Worm (Caenorhabditis elegans): ENCODE data around the gene dylt-2.

Gene dylt-2

DNA sequence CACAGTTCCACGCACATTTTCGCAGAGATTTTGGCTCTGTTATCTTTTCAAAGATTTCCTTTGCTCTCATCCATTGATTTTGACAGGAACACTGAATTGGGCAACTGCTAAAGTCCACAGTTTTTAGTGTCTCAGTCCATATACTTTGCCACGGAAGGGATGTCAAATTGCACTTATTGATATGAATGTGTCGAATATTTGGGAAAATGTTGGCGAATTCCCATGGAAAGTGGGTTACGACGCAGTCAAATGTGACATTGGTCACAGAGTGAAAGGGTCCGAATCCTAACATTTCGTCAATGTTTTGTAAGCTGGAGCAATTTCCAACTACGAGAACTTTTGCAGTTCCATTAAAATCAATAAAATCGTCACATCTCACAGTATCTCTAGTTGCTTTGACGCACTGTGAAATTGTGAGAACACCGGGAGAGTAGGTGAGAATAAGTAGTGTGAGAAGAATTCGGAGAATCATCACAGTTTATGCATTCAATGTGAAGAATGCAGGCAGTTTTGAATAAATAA lies 10.6 kb upstream of the dylt-2 start, which contains the start of gene trk-1:
trk-1 (minus strand) TSS at position 472 of the 522 bp plus-strand sequence.
- TF ChIP-seq ceh-16 (tag; optimal IDR thresholded peaks at IDR 0.05) (no peak), ama-1 (optimal IDR thresholded peaks at IDR 0.05) (no peak), unc-55 (GFP tag; optimal IDR thresholded peaks at IDR 0.05) (no peak), nhr-21 (tag; optimal IDR thresholded peaks at IDR 0.05) (no peak), ztf-4 (tag; optimal IDR thresholded peaks at IDR 0.05) (no peak), lin-39 (tag; optimal IDR thresholded peaks at IDR 0.05) (no peak), unc-39 (tag; optimal IDR thresholded peaks at IDR 0.05) (no peak)

DNA sequence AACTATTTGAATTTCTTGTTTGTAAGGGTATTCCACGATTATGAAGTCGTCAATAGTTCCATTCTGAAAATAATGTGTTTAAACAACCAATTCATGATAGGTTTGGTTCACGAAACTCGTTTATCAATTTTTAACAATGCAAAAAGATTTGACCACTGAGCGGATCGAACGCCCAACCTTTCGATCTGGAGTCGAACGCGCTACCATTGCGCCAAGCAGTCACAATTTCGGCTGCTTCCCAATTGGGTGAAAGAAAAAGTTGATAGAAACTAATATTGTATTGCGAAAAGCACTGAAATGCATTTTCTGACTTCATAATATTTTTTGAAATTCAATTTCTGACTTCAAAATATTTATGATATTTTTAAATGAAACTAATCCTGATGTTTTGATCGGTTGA lies 5.1 kb upstream of the dylt-2 start:
- TF ChIP-seq blmp-1 (tag; optimal IDR thresholded peaks at IDR 0.05; ENCODE audit: insufficient read depth) (no peak), crh-2 (tag; optimal IDR thresholded peaks at IDR 0.05) (no peak), elt-3 (tag; optimal IDR thresholded peaks at IDR 0.05) (no peak), nhr-129 (tag; optimal IDR thresholded peaks at IDR 0.05) (no peak), mab-5 (tag; optimal IDR thresholded peaks at IDR 0.05) (no peak), F13H6.1 (tag; optimal IDR thresholded peaks at IDR 0.05) (no peak), egl-27 (tag; optimal IDR thresholded peaks at IDR 0.05) (no peak), Y55F3AM.14 (GFP tag; optimal IDR thresholded peaks at IDR 0.05) (no peak)

DNA sequence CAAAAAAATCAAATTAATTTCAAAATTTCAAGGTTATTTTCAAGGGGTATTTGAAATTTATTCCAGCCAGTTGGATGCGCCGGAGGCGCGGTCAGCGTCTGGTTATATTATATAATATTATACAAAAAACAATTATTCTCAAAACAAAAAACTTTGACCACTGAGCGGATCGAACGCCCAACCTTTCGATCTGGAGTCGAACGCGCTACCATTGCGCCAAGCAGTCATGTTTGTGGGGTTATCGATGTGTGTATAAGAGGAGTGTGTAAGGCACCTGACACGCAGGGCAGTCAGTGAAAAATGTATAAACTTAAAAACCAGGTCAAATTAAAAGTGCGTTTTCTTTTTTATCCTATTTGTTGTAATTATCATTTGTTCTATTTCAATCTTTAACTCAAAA lies 4.1 kb upstream of the dylt-2 start:
- TF ChIP-seq ceh-82 (tag; optimal IDR thresholded peaks at IDR 0.05) (no peak), gmeb-1 (tag; optimal IDR thresholded peaks at IDR 0.05) (peak; percentile 23), sma-9 (GFP tag; optimal IDR thresholded peaks at IDR 0.05) (peak; percentile 22), sma-9 (tag; optimal IDR thresholded peaks at IDR 0.05) (no peak)

DNA sequence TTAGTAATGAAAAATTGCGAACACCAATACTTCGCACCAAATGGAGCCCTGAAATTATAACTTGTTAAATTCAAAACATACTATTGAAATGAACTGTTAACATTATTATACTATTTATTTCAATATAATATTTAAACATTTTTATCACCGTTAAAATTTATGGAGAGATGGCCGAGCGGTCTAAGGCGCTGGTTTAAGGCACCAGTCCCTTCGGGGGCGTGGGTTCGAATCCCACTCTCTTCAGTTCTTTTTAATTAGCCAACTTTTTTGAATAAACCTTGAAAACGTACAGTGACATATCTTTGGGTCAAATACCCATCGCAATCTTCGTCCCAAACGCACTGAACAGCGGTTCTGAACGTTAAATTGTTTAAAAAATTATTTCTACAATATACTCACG lies 570 bp downstream of the dylt-2 start:
- TF ChIP-seq zag-1 (tag; optimal IDR thresholded peaks at IDR 0.05) (no peak), C34F6.9 (tag; optimal IDR thresholded peaks at IDR 0.05) (no peak), alr-1 (tag; optimal IDR thresholded peaks at IDR 0.05) (no peak), nhr-11 (tag; optimal IDR thresholded peaks at IDR 0.05) (no peak), aly-2 (tag; optimal IDR thresholded peaks at IDR 0.05) (no peak), sem-4 (tag; optimal IDR thresholded peaks at IDR 0.05) (no peak), gmeb-1 (tag; optimal IDR thresholded peaks at IDR 0.05) (peak; percentile 10), nhr-21 (tag; optimal IDR thresholded peaks at IDR 0.05) (peak; percentile 10), ztf-4 (tag; optimal IDR thresholded peaks at IDR 0.05) (no peak), ama-1 (optimal IDR thresholded peaks at IDR 0.05) (no peak), nhr-10 (tag; optimal IDR thresholded peaks at IDR 0.05) (no peak), nhr-12 (tag; optimal IDR thresholded peaks at IDR 0.05) (no peak), ceh-82 (tag; optimal IDR thresholded peaks at IDR 0.05) (no peak), R02D3.7 (tag; optimal IDR thresholded peaks at IDR 0.05) (no peak), F13H6.1 (tag; optimal IDR thresholded peaks at IDR 0.05) (no peak), ZK546.5 (tag; optimal IDR thresholded peaks at IDR 0.05) (no peak), elt-1 (tag; optimal IDR thresholded peaks at IDR 0.05) (no peak), dmd-4 (tag; optimal IDR thresholded peaks at IDR 0.05) (no peak)

DNA sequence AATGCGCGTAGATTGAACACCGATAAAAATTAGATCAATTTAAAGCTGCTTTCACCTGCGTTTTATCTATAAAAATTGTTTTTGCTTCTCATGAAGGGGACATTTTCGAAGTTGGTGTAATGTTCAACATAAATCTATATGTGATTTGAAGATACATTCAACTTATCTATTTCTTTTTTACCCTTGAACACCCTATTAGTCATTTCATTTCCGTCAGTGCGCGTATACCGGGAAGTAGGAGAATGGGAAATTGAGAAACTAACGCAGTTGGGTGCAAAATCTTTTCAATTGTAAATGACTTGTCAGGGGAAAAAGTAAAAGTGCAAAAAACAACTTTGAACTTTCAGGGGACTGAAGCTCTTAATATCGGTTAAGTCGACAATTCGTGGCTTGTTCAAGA lies 5.0 kb downstream of the dylt-2 start:
- TF ChIP-seq blmp-1 (tag; optimal IDR thresholded peaks at IDR 0.05; ENCODE audit: insufficient read depth): peak; percentile 1
- TF ChIP-seq crh-2 (tag; optimal IDR thresholded peaks at IDR 0.05): no peak
- TF ChIP-seq dmd-4 (tag; optimal IDR thresholded peaks at IDR 0.05): no peak
- peak; percentile 3 for TF ChIP-seq sma-9 (GFP tag; optimal IDR thresholded peaks at IDR 0.05)
- TF ChIP-seq sma-9 (tag; optimal IDR thresholded peaks at IDR 0.05): no peak

DNA sequence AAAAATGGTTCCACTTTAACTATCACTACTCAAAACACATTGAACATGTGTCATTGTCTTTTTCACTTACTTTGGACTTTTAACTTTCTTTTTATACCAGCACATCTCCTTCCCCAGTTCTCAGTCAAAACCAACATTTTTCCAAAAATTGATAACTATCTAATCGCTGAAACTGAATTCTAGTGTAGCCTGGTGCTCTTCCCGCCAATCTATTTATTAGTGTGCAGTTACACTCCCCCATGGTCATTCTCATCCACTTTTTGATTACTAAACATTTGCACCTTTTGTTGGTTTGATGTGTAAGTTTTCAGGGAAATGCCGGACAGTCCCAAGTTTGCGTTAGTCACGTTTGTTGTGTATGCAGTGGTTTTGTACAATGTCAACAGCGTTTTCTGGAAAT lies 5.7 kb downstream of the dylt-2 start:
- TF ChIP-seq nhr-129 (tag; optimal IDR thresholded peaks at IDR 0.05): no peak
- no peak for TF ChIP-seq peb-1 (tag; optimal IDR thresholded peaks at IDR 0.05)
- TF ChIP-seq sma-3 (GFP tag; optimal IDR thresholded peaks at IDR 0.05): no peak
- TF ChIP-seq gmeb-1 (tag; optimal IDR thresholded peaks at IDR 0.05): peak; percentile 9
- TF ChIP-seq sem-4 (tag; optimal IDR thresholded peaks at IDR 0.05): no peak
- TF ChIP-seq nhr-10 (tag; optimal IDR thresholded peaks at IDR 0.05): no peak
- TF ChIP-seq lin-39 (tag; optimal IDR thresholded peaks at IDR 0.05): no peak
- TF ChIP-seq fos-1 (tag; optimal IDR thresholded peaks at IDR 0.05): peak; percentile 56
- TF ChIP-seq unc-39 (tag; optimal IDR thresholded peaks at IDR 0.05): no peak

All from whole organism, L2 larva.